Worm (Caenorhabditis elegans) whole organism, young adult: Measurements from ENCODE around the gene glb-32.

ENCODE experiments used
- B0261.1 ChIP-seq: sonication (generic microtip); optimal IDR thresholded peaks from 2 replicates; lab custom pipeline; 2016; ENCODE audit warnings: mild to moderate bottlenecking, missing genetic modification characterization, moderate library complexity, missing compliant biosample characterization
- K11D2.4 ChIP-seq: fragments of 200-800 bp; sonication (Bioruptor generic); IDR thresholded peaks from 2 replicates; pipeline ENCODE4 v1.3.6; 2022; ENCODE audit warnings: missing genetic modification reagents, missing genetic modification characterization, missing compliant biosample characterization
- ama-1 ChIP-seq, 3 experiments: fragments of 150-350 bp in 1 of 3; sonication (generic microtip) in 2 of 3; optimal IDR thresholded peaks; 2 replicates each; lab custom pipeline; 2014 to 2018; ENCODE audit warnings: missing biosample characterization in 2 of 3, missing genetic modification characterization in 2 of 3, missing genetic modification reagents in 2 of 3
- cebp-1 ChIP-seq, 2 experiments: fragments of 200-800 bp in 1 of 2; sonication (Bioruptor generic) in 1 of 2; sonication (generic microtip) in 1 of 2; IDR thresholded peaks in 1 of 2; optimal IDR thresholded peaks in 1 of 2; 2 replicates each; pipeline versions ENCODE4 v1.3.6 to Lab custom; 2017 to 2022; ENCODE audit warnings: missing compliant biosample characterization in 2 of 2, missing genetic modification characterization in 2 of 2, mild to moderate bottlenecking in 1 of 2, missing genetic modification reagents in 1 of 2, moderate library complexity in 1 of 2
- die-1 ChIP-seq: sonication (generic microtip); optimal IDR thresholded peaks from 2 replicates; lab custom pipeline; 2016; ENCODE audit warnings: missing genotype, mild to moderate bottlenecking, missing genetic modification characterization, missing compliant biosample characterization
- madf-8 ChIP-seq: fragments of 200-800 bp; sonication (Bioruptor generic); conservative IDR thresholded peaks from 2 replicates; pipeline ENCODE4 v1.3.6; 2022; ENCODE audit warnings: missing genetic modification reagents, missing genetic modification characterization, missing compliant biosample characterization
- mes-4 ChIP-seq: sonication (generic microtip); optimal IDR thresholded peaks from 2 replicates; lab custom pipeline; 2016; ENCODE audit warnings: missing genotype, missing genetic modification characterization, missing compliant biosample characterization
- nfya-1 ChIP-seq: sonication (generic microtip); optimal IDR thresholded peaks from 2 replicates; lab custom pipeline; 2017; ENCODE audit warnings: antibody characterized with exemption, missing compliant biosample characterization, missing genetic modification characterization, borderline replicate concordance; ENCODE audit not compliant: insufficient read depth
- pha-4 ChIP-seq: fragments of 150-350 bp; sonication (generic microtip); optimal IDR thresholded peaks from 2 replicates; lab custom pipeline; 2014; ENCODE audit warnings: missing biosample characterization, missing genetic modification reagents, missing genetic modification characterization
- snpc-4 ChIP-seq, 5 experiments: fragments of 150-350 bp in 1 of 5; sonication (generic microtip) in 4 of 5; optimal IDR thresholded peaks; 2 replicates each; lab custom pipeline; 2014 to 2018; ENCODE audit warnings: missing genetic modification characterization in 5 of 5, missing biosample characterization in 3 of 5, antibody characterized with exemption in 2 of 5, mild to moderate bottlenecking in 2 of 5, missing compliant biosample characterization in 2 of 5, missing genotype in 2 of 5, moderate library complexity in 2 of 5, missing genetic modification reagents in 1 of 5
- zfh-2 ChIP-seq: fragments of 200-800 bp; sonication (Bioruptor generic); conservative IDR thresholded peaks from 2 replicates; pipeline ENCODE4 v1.3.6; 2022; ENCODE audit warnings: missing genetic modification reagents, missing genetic modification characterization, missing compliant biosample characterization

ce11 chrV:5119109-5119508 is 29.8 kb upstream of the glb-32 start, which contains the start of gene C04F5.9:
- no peak for TF ChIP-seq K11D2.4 (GFP tag; lab: Robert Waterston, UW)
- no peak for TF ChIP-seq B0261.1 (tag; lab: Kevin White, UChicago)
- no peak for TF ChIP-seq snpc-4 (GFP tag; optimal IDR thresholded peaks at IDR 0.05; lab: Kevin White, UChicago)
- no peak for TF ChIP-seq snpc-4 (tag; optimal IDR thresholded peaks at IDR 0.05; lab: Kevin White, UChicago)
- TF ChIP-seq ama-1 (optimal IDR thresholded peaks at IDR 0.05; lab: Kevin White, UChicago) = no peak
- no peak for TF ChIP-seq ama-1 (GFP tag; optimal IDR thresholded peaks at IDR 0.05; lab: Kevin White, UChicago)
- no peak for TF ChIP-seq nfya-1 (tag; lab: Kevin White, UChicago)
- no peak for TF ChIP-seq mes-4 (tag; lab: Kevin White, UChicago)
- TF ChIP-seq zfh-2 (GFP tag; lab: Robert Waterston, UW) = no peak
- TF ChIP-seq pha-4 (tag; lab: Kevin White, UChicago) = no peak
- no peak for TF ChIP-seq cebp-1 (GFP tag; IDR thresholded peaks at IDR 0.05; lab: Robert Waterston, UW)
- no peak for TF ChIP-seq cebp-1 (tag; optimal IDR thresholded peaks at IDR 0.05; lab: Kevin White, UChicago)
- no peak for TF ChIP-seq madf-8
- TF ChIP-seq die-1 = no peak
